Fruit fly (Drosophila melanogaster) whole organism, pupa: ENCODE measurements around the gene Adi1.

ENCODE experiments used
- CG10348 ChIP-seq: fragments of 200-800 bp; sonication (Bioruptor generic); IDR thresholded peaks from 2 replicates; pipeline ENCODE4 v1.3.6; 2022; ENCODE audit warnings: missing biosample characterization, missing genetic modification characterization
- CG12605 ChIP-seq: fragments of 200-800 bp; sonication (Bioruptor generic); IDR thresholded peaks from 2 replicates; pipeline ENCODE4 v1.3.6; 2022; ENCODE audit warnings: missing biosample characterization, missing genetic modification characterization
- CG34367 ChIP-seq: fragments of 200-800 bp; sonication (Bioruptor generic); optimal IDR thresholded peaks from 2 replicates; lab custom pipeline; 2018; ENCODE audit warnings: missing biosample characterization, mild to moderate bottlenecking, missing genetic modification characterization
- CG4496 ChIP-seq: fragments of 200-800 bp; sonication (Bioruptor generic); IDR thresholded peaks from 3 replicates; pipeline ENCODE4 v1.3.6; 2022; ENCODE audit warnings: missing biosample characterization, missing genetic modification characterization
- CG8301 ChIP-seq: fragments of 200-800 bp; sonication (Bioruptor generic); optimal IDR thresholded peaks from 2 replicates; lab custom pipeline; 2018; ENCODE audit warnings: missing biosample characterization, mild to moderate bottlenecking, missing genetic modification characterization
- CG9948 ChIP-seq: fragments of 200-800 bp; sonication (Bioruptor generic); optimal IDR thresholded peaks from 2 replicates; lab custom pipeline; 2018; ENCODE audit warnings: missing biosample characterization, mild to moderate bottlenecking, missing genetic modification characterization, moderate library complexity
- D1 ChIP-seq: fragments of 200-800 bp; sonication (Bioruptor generic); optimal IDR thresholded peaks from 2 replicates; lab custom pipeline; 2018; ENCODE audit warnings: missing biosample characterization, mild to moderate bottlenecking, missing genetic modification characterization, moderate library complexity
- EcR ChIP-seq: fragments of 200-800 bp; sonication (Bioruptor generic); optimal IDR thresholded peaks from 3 replicates; lab custom pipeline; 2019; ENCODE audit warnings: missing biosample characterization, missing genetic modification characterization, mild to moderate bottlenecking, moderate library complexity, missing genetic modification reagents
- Ets98B ChIP-seq: fragments of 200-800 bp; sonication (Bioruptor generic); IDR thresholded peaks from 2 replicates; pipeline ENCODE4 v1.3.6; 2022; ENCODE audit warnings: missing biosample characterization, missing genetic modification characterization
- Pif1A ChIP-seq: fragments of 200-800 bp; sonication (Bioruptor generic); optimal IDR thresholded peaks from 3 replicates; lab custom pipeline; 2016; ENCODE audit warnings: missing biosample characterization, missing genetic modification characterization
- Snoo ChIP-seq: fragments of 200-800 bp; sonication (Bioruptor generic); optimal IDR thresholded peaks from 3 replicates; lab custom pipeline; 2017; ENCODE audit warnings: missing biosample characterization, mild to moderate bottlenecking, missing genetic modification characterization, inconsistent platforms
- rn ChIP-seq: fragments of 200-800 bp; sonication (Bioruptor generic); IDR thresholded peaks from 2 replicates; pipeline ENCODE4 v1.3.6; 2022; ENCODE audit warnings: missing biosample characterization, missing genetic modification characterization

DNA sequence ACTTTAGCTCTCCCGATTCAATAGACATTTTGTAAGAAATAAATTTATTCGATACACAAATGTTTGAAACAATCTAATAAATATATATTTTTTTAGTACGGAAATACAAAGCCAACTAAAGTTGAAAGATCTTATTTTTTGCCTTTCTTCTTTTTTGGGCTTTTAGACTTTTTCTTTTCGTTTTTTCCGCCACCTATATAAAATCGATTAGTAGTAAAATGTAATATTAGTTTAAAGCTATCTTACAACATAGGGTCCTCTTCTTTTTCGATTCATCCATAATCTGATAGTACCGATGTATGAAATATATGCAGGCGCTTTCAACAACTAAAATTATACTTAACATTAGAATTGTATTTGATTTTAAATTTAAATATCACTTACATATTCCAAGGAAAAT is 33.2 kb upstream of the Adi1 start, which contains the start of gene CG42536:
- TF ChIP-seq CG9948 (tag; lab: Kevin White, UChicago): no peak
- no peak for TF ChIP-seq CG8301
- no peak for TF ChIP-seq Snoo
- no peak for TF ChIP-seq rn (GFP tag; lab: Robert Waterston, UW)
- no peak for TF ChIP-seq CG12605
- TF ChIP-seq Pif1A (GFP tag; lab: Kevin White, UChicago): no peak
- no peak for TF ChIP-seq CG34367 (tag; lab: Kevin White, UChicago)
- TF ChIP-seq EcR (GFP tag; lab: Kevin White, UChicago): no peak
- TF ChIP-seq CG4496 (GFP tag; lab: Robert Waterston, UW): no peak
- no peak for TF ChIP-seq D1 (tag; lab: Kevin White, UChicago)
- TF ChIP-seq CG10348 (GFP tag; lab: Robert Waterston, UW): no peak
- no peak for TF ChIP-seq Ets98B (GFP tag; lab: Robert Waterston, UW)
